Worm (Caenorhabditis elegans): ENCODE results near the gene nlp-24.

nlp-24 gene

DNA sequence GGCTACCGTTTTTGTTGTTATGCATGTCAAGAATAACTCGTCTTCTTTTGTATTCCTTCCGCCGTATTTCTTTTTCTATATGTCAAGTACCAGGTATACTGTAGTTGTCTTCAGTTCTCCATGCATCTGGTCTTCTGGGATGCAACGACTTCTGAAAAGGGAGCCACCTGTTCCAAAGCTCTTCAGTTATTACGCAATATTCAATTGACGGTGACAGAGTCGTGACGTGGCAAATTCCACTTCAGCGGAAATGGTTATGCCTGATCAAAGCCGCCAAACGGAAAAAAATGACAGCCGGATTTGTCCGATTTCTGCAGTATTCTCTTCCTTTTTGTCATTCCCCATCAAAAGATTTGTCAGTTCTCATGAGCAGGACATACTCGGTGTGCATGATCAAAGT is 40.3 kb downstream of the nlp-24 start:
- TF ChIP-seq ama-1 (optimal IDR thresholded peaks at IDR 0.05) (no peak), ceh-13 (GFP tag; optimal IDR thresholded peaks at IDR 0.05) (no peak), hnd-1 (tag; optimal IDR thresholded peaks at IDR 0.05) (no peak), tra-4 (tag; optimal IDR thresholded peaks at IDR 0.05) (no peak), F13C5.2 (tag; optimal IDR thresholded peaks at IDR 0.05) (no peak), sea-1 (GFP tag; conservative IDR thresholded peaks at IDR 0.05) (no peak), tbx-37 (GFP tag; conservative IDR thresholded peaks at IDR 0.05) (no peak), tbx-11 (GFP tag; IDR thresholded peaks at IDR 0.05) (no peak), ceh-36 (tag; optimal IDR thresholded peaks at IDR 0.05) (no peak), flt-1 (GFP tag; IDR thresholded peaks at IDR 0.05) (no peak), hmg-4 (GFP tag; optimal IDR thresholded peaks at IDR 0.05) (no peak), B0310.2 (tag; optimal IDR thresholded peaks at IDR 0.05) (no peak)

DNA sequence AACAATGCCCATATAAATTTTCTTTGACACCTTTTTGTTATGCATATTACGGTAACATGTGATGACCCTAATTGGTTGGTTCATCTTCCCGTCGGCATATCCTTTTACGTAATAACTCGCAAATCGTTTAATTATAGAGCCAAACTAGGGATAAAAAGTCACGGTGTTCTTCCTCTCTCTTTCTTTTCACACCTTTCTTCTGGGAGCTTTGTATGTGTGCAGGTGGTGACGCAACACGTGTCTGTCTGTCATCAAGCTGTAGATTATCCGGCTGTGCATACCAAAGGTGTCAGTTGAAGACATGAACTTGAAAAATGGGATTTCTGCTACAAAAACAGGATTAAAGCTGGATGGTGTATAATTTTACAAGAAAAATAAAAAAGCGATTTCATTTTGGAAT is 44.4 kb downstream of the nlp-24 start:
- TF ChIP-seq ceh-36 (tag; optimal IDR thresholded peaks at IDR 0.05) (peak; percentile 15), hmbx-1 (tag; optimal IDR thresholded peaks at IDR 0.05) (no peak)

DNA sequence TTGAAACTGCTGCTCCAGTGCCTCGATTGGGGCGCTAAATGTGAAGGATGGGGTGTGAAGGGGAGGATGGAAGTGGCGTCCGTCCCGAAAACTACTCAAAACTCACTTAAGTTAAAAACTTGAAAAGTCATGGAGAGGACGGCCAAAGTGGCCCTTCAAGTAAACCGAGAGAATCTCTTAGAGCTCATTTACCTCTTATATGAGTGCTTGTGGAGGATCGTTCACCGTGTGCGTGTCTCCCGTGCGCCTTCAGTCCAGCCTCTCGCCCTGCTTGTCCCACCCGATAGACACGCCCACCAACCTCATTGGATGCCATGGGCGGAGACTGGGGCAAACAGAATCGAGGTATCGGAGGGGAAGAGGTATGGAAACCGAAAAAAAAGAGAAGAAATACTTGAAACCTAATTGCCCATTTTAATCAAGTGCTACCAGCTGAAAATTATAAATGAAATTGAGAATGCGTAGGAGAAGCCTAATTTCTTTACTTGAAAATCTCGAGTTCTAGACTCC is 48.8 kb downstream of the nlp-24 start, which contains the start of gene ceh-27:
TSS of gene ceh-27 (minus strand) at position 228 of the 510 bp plus-strand sequence.
- no peak for TF ChIP-seq tra-4 (tag; optimal IDR thresholded peaks at IDR 0.05)
- no peak for TF ChIP-seq tbx-11 (GFP tag; IDR thresholded peaks at IDR 0.05)
- TF ChIP-seq sea-1 (GFP tag; conservative IDR thresholded peaks at IDR 0.05), result no peak
- TF ChIP-seq ceh-13 (GFP tag; optimal IDR thresholded peaks at IDR 0.05), result no peak
- TF ChIP-seq ets-7 (tag; optimal IDR thresholded peaks at IDR 0.05), result no peak
- no peak for TF ChIP-seq F13C5.2 (tag; optimal IDR thresholded peaks at IDR 0.05)
- no peak for TF ChIP-seq hmg-4 (GFP tag; optimal IDR thresholded peaks at IDR 0.05)
- no peak for TF ChIP-seq ceh-36 (tag; optimal IDR thresholded peaks at IDR 0.05)
- TF ChIP-seq hnd-1 (tag; optimal IDR thresholded peaks at IDR 0.05), result no peak
- no peak for TF ChIP-seq B0310.2 (tag; optimal IDR thresholded peaks at IDR 0.05)
- TF ChIP-seq tbx-37 (GFP tag; conservative IDR thresholded peaks at IDR 0.05), result no peak
- TF ChIP-seq scrt-1 (GFP tag; IDR thresholded peaks at IDR 0.05), result no peak
- no peak for TF ChIP-seq flt-1 (GFP tag; IDR thresholded peaks at IDR 0.05)
- no peak for TF ChIP-seq hmbx-1 (tag; optimal IDR thresholded peaks at IDR 0.05)
- no peak for TF ChIP-seq aly-1 (tag; optimal IDR thresholded peaks at IDR 0.05)
- TF ChIP-seq pes-1 (GFP tag; IDR thresholded peaks at IDR 0.05), result no peak
- no peak for TF ChIP-seq ama-1 (optimal IDR thresholded peaks at IDR 0.05)

Data from whole organism, early embryonic.